Worm (Caenorhabditis elegans) whole organism, L3 larva: ENCODE data around the gene rab-37.

ENCODE experiments used
- egl-27 ChIP-seq: sonication (generic microtip); optimal IDR thresholded peaks from 4 replicates; lab custom pipeline; 2017; ENCODE audit warnings: missing biosample characterization, missing genetic modification reagents, missing genetic modification characterization
- fos-1 ChIP-seq: fragments of 150-350 bp; optimal IDR thresholded peaks from 2 replicates; lab custom pipeline; 2014; ENCODE audit warnings: missing biosample characterization, missing genetic modification characterization
- lin-39 ChIP-seq: fragments of 150-350 bp; optimal IDR thresholded peaks from 2 replicates; lab custom pipeline; 2018; ENCODE audit warnings: missing biosample characterization, missing genetic modification reagents, missing genetic modification characterization
- nfya-1 ChIP-seq: sonication (generic microtip); optimal IDR thresholded peaks from 2 replicates; lab custom pipeline; 2017; ENCODE audit warnings: missing genetic modification characterization, mild to moderate bottlenecking, missing compliant biosample characterization, antibody characterized with exemption, moderate library complexity; ENCODE audit not compliant: insufficient read depth
- nhr-23 ChIP-seq: fragments of 150-350 bp; optimal IDR thresholded peaks from 2 replicates; lab custom pipeline; 2014; ENCODE audit warnings: missing biosample characterization, missing genetic modification reagents, missing genetic modification characterization
- nhr-237 ChIP-seq: fragments of 150-350 bp; optimal IDR thresholded peaks from 2 replicates; lab custom pipeline; 2014; ENCODE audit warnings: missing biosample characterization, missing genetic modification characterization
- sea-2 ChIP-seq: fragments of 150-350 bp; sonication (generic microtip); optimal IDR thresholded peaks from 4 replicates; lab custom pipeline; 2014; ENCODE audit warnings: missing biosample characterization, missing genetic modification reagents, missing genetic modification characterization
- zag-1 ChIP-seq: fragments of 150-350 bp; optimal IDR thresholded peaks from 2 replicates; lab custom pipeline; 2014; ENCODE audit warnings: missing biosample characterization, missing genetic modification characterization

DNA sequence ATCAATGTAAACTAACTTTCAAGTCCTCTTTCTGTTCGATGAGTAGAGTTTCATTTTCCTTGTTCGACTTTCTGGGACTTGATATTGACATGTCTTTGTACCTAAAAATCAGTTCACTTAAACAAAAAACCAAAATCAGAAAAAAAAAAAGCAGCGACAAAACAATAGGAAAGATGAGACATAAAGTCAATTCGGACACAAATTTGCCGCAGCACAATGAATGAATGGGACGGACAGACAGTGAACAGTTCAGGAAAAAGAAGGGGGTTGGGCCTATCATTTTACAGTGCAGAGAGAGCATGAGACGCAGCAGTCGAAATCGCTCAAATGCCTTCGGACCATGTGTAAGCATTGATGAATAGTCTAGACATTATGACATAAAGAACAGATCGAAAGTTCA is 49.0 kb downstream of the rab-37 start, which contains the start of gene mrp-6:
- TF ChIP-seq fos-1 (tag; lab: Kevin White, UChicago): no peak
- TF ChIP-seq nhr-23 (tag; lab: Kevin White, UChicago): no peak
- no peak for TF ChIP-seq egl-27 (tag; lab: Kevin White, UChicago)
- TF ChIP-seq lin-39: no peak
- no peak for TF ChIP-seq nhr-237 (tag; lab: Kevin White, UChicago)
- TF ChIP-seq nfya-1 (tag; lab: Kevin White, UChicago): no peak
- no peak for TF ChIP-seq sea-2
- TF ChIP-seq zag-1: no peak
